Worm (Caenorhabditis elegans) whole organism, young adult: ENCODE data around the gene gcsh-1.

Experiments used
- B0336.3 ChIP-seq: fragments of 200-800 bp; sonication (Bioruptor generic); IDR thresholded peaks from 2 replicates; pipeline ENCODE4 v1.3.6; 2022; ENCODE audit warnings: missing genetic modification characterization, missing compliant biosample characterization
- D2030.7 ChIP-seq: fragments of 200-800 bp; sonication (Bioruptor generic); IDR thresholded peaks from 2 replicates; pipeline ENCODE4 v1.3.6; 2022; ENCODE audit warnings: missing genetic modification reagents, missing genetic modification characterization, missing compliant biosample characterization
- F23B12.7 ChIP-seq: sonication (generic microtip); optimal IDR thresholded peaks from 2 replicates; lab custom pipeline; 2017; ENCODE audit warnings: missing genetic modification characterization, mild to moderate bottlenecking, missing compliant biosample characterization, antibody characterized with exemption, moderate library complexity; ENCODE audit not compliant: insufficient read depth
- F49E8.2 ChIP-seq: sonication (generic microtip); optimal IDR thresholded peaks from 3 replicates; lab custom pipeline; 2017; ENCODE audit warnings: missing genetic modification characterization, mild to moderate bottlenecking, missing compliant biosample characterization, antibody characterized with exemption, moderate library complexity; ENCODE audit not compliant: insufficient read depth
- F52B5.7 ChIP-seq: sonication (generic microtip); optimal IDR thresholded peaks from 2 replicates; lab custom pipeline; 2016; ENCODE audit warnings: mild to moderate bottlenecking, missing genetic modification characterization, missing compliant biosample characterization
- F55B11.4 ChIP-seq: sonication (generic microtip); optimal IDR thresholded peaks from 2 replicates; lab custom pipeline; 2016; ENCODE audit warnings: missing compliant biosample characterization, missing genetic modification characterization, borderline replicate concordance; ENCODE audit not compliant: insufficient read depth
- F57A8.1 ChIP-seq: fragments of 200-800 bp; sonication (Bioruptor generic); optimal IDR thresholded peaks from 2 replicates; lab custom pipeline; 2018; ENCODE audit warnings: mild to moderate bottlenecking, missing genetic modification characterization, moderate library complexity, missing compliant biosample characterization
- T07F8.4 ChIP-seq: sonication (generic microtip); optimal IDR thresholded peaks from 2 replicates; lab custom pipeline; 2016; ENCODE audit warnings: mild to moderate bottlenecking, missing genetic modification characterization, moderate library complexity, missing compliant biosample characterization
- Y53F4B.3 ChIP-seq: fragments of 200-800 bp; sonication (Bioruptor generic); IDR thresholded peaks from 2 replicates; pipeline ENCODE4 v1.3.6; 2022; ENCODE audit warnings: missing genetic modification reagents, missing genetic modification characterization, missing compliant biosample characterization
- Y53G8AR.9 ChIP-seq: fragments of 200-800 bp; sonication (Bioruptor generic); conservative IDR thresholded peaks from 2 replicates; pipeline ENCODE4 v1.3.6; 2022; ENCODE audit warnings: missing genetic modification reagents, missing genetic modification characterization, missing compliant biosample characterization
- akir-1 ChIP-seq: fragments of 200-800 bp; sonication (Bioruptor generic); optimal IDR thresholded peaks from 2 replicates; lab custom pipeline; 2018; ENCODE audit warnings: mild to moderate bottlenecking, missing genetic modification characterization, moderate library complexity, missing compliant biosample characterization
- aptf-2 ChIP-seq: fragments of 200-800 bp; sonication (Bioruptor generic); conservative IDR thresholded peaks from 2 replicates; pipeline ENCODE4 v1.3.6; 2022; ENCODE audit warnings: missing genetic modification reagents, missing genetic modification characterization, missing compliant biosample characterization
- aptf-3 ChIP-seq: fragments of 200-800 bp; sonication (Bioruptor generic); IDR thresholded peaks from 2 replicates; pipeline ENCODE4 v1.3.6; 2022; ENCODE audit warnings: missing genetic modification characterization, missing compliant biosample characterization
- athp-1 ChIP-seq: sonication (generic microtip); optimal IDR thresholded peaks from 2 replicates; lab custom pipeline; 2017; ENCODE audit warnings: mild to moderate bottlenecking, missing genetic modification characterization, missing compliant biosample characterization
- attf-3 ChIP-seq: fragments of 200-800 bp; sonication (Bioruptor generic); conservative IDR thresholded peaks from 2 replicates; pipeline ENCODE4 v1.3.6; 2022; ENCODE audit warnings: missing genetic modification reagents, missing genetic modification characterization, missing compliant biosample characterization
- bed-1 ChIP-seq: fragments of 200-800 bp; sonication (Bioruptor generic); IDR thresholded peaks from 2 replicates; pipeline ENCODE4 v1.3.6; 2022; ENCODE audit warnings: missing genetic modification reagents, missing genetic modification characterization, missing compliant biosample characterization
- bed-2 ChIP-seq: fragments of 200-800 bp; sonication (Bioruptor generic); IDR thresholded peaks from 2 replicates; pipeline ENCODE4 v1.3.6; 2022; ENCODE audit warnings: missing genetic modification reagents, missing genetic modification characterization, missing compliant biosample characterization
- ccch-3 ChIP-seq: fragments of 200-800 bp; sonication (Bioruptor generic); optimal IDR thresholded peaks from 2 replicates; lab custom pipeline; 2018; ENCODE audit warnings: mild to moderate bottlenecking, missing genetic modification characterization, missing compliant biosample characterization
- ceh-40 ChIP-seq: fragments of 200-800 bp; sonication (Bioruptor generic); IDR thresholded peaks from 2 replicates; pipeline ENCODE4 v1.3.6; 2022; ENCODE audit warnings: missing genetic modification characterization, missing compliant biosample characterization
- ceh-91 ChIP-seq: fragments of 200-800 bp; sonication (Bioruptor generic); IDR thresholded peaks from 2 replicates; pipeline ENCODE4 v1.3.6; 2022; ENCODE audit warnings: missing genetic modification reagents, missing genetic modification characterization, missing compliant biosample characterization
- die-1 ChIP-seq: sonication (generic microtip); optimal IDR thresholded peaks from 2 replicates; lab custom pipeline; 2016; ENCODE audit warnings: missing genotype, mild to moderate bottlenecking, missing genetic modification characterization, missing compliant biosample characterization
- egl-18 ChIP-seq: fragments of 200-800 bp; sonication (Bioruptor generic); IDR thresholded peaks from 2 replicates; pipeline ENCODE4 v1.3.6; 2022; ENCODE audit warnings: missing genetic modification reagents, missing genetic modification characterization, missing compliant biosample characterization
- egl-44 ChIP-seq: fragments of 200-800 bp; sonication (Bioruptor generic); IDR thresholded peaks from 2 replicates; pipeline ENCODE4 v1.3.6; 2022; ENCODE audit warnings: missing genetic modification reagents, missing genetic modification characterization, missing compliant biosample characterization
- ets-4 ChIP-seq: fragments of 200-800 bp; sonication (Bioruptor generic); optimal IDR thresholded peaks from 2 replicates; lab custom pipeline; 2018; ENCODE audit warnings: mild to moderate bottlenecking, missing genetic modification characterization, missing compliant biosample characterization
- gei-17 ChIP-seq: fragments of 200-800 bp; sonication (Bioruptor generic); optimal IDR thresholded peaks from 2 replicates; lab custom pipeline; 2018; ENCODE audit warnings: mild to moderate bottlenecking, missing genetic modification characterization, missing compliant biosample characterization
- hlh-26 ChIP-seq: fragments of 200-800 bp; sonication (Bioruptor generic); conservative IDR thresholded peaks from 2 replicates; pipeline ENCODE4 v1.3.6; 2022; ENCODE audit warnings: missing genetic modification reagents, missing genetic modification characterization, missing compliant biosample characterization
- hmg-20 ChIP-seq: fragments of 200-800 bp; sonication (Bioruptor generic); IDR thresholded peaks from 2 replicates; pipeline ENCODE4 v1.3.6; 2022; ENCODE audit warnings: missing genetic modification reagents, missing genetic modification characterization, missing compliant biosample characterization
- hsf-1 ChIP-seq: fragments of 200-800 bp; sonication (Bioruptor generic); IDR thresholded peaks from 2 replicates; pipeline ENCODE4 v1.3.6; 2022; ENCODE audit warnings: missing genetic modification reagents, missing genetic modification characterization, missing compliant biosample characterization
- lin-35 ChIP-seq, 3 experiments: fragments of 150-350 bp in 2 of 3; sonication (generic microtip) in 1 of 3; optimal IDR thresholded peaks; 2 replicates each; lab custom pipeline; 2014 to 2018; ENCODE audit warnings: missing biosample characterization in 3 of 3, missing genetic modification characterization in 3 of 3, missing genetic modification reagents in 3 of 3
- lin-40 ChIP-seq: sonication (generic microtip); optimal IDR thresholded peaks from 2 replicates; lab custom pipeline; 2016; ENCODE audit warnings: missing genetic modification characterization, mild to moderate bottlenecking, missing compliant biosample characterization, missing genotype, missing genetic modification reagents
- madf-10 ChIP-seq: sonication (generic microtip); optimal IDR thresholded peaks from 2 replicates; lab custom pipeline; 2016; ENCODE audit warnings: mild to moderate bottlenecking, missing genetic modification characterization, missing compliant biosample characterization
- mel-28 ChIP-seq: sonication (generic microtip); optimal IDR thresholded peaks from 2 replicates; lab custom pipeline; 2016; ENCODE audit warnings: borderline replicate concordance, mild to moderate bottlenecking, missing genetic modification characterization, missing compliant biosample characterization
- mes-4 ChIP-seq: sonication (generic microtip); optimal IDR thresholded peaks from 2 replicates; lab custom pipeline; 2016; ENCODE audit warnings: missing genotype, missing genetic modification characterization, missing compliant biosample characterization
- mxl-1 ChIP-seq: sonication (generic microtip); optimal IDR thresholded peaks from 2 replicates; lab custom pipeline; 2016; ENCODE audit warnings: missing genetic modification characterization, missing compliant biosample characterization
- nfya-2 ChIP-seq: fragments of 200-800 bp; sonication (Bioruptor generic); IDR thresholded peaks from 2 replicates; pipeline ENCODE4 v1.3.6; 2022; ENCODE audit warnings: missing genetic modification reagents, missing genetic modification characterization, missing compliant biosample characterization
- nhr-120 ChIP-seq: fragments of 200-800 bp; sonication (Bioruptor generic); IDR thresholded peaks from 2 replicates; pipeline ENCODE4 v1.3.6; 2022; ENCODE audit warnings: missing genetic modification characterization, missing compliant biosample characterization
- nhr-179 ChIP-seq: sonication (generic microtip); optimal IDR thresholded peaks from 2 replicates; lab custom pipeline; 2016; ENCODE audit warnings: mild to moderate bottlenecking, missing genetic modification characterization, missing compliant biosample characterization
- pbrm-1 ChIP-seq: fragments of 200-800 bp; sonication (Bioruptor generic); IDR thresholded peaks from 2 replicates; pipeline ENCODE4 v1.3.6; 2022; ENCODE audit warnings: missing genetic modification reagents, missing genetic modification characterization, missing compliant biosample characterization
- repo-1 ChIP-seq: sonication (generic microtip); optimal IDR thresholded peaks from 2 replicates; lab custom pipeline; 2017; ENCODE audit warnings: mild to moderate bottlenecking, missing genetic modification characterization, missing compliant biosample characterization
- sdz-38 ChIP-seq: sonication (generic microtip); optimal IDR thresholded peaks from 2 replicates; lab custom pipeline; 2016; ENCODE audit warnings: missing genotype, missing genetic modification characterization, missing compliant biosample characterization
- snpc-1.1 ChIP-seq: sonication (generic microtip); optimal IDR thresholded peaks from 2 replicates; lab custom pipeline; 2017; ENCODE audit warnings: missing genetic modification characterization, mild to moderate bottlenecking, missing compliant biosample characterization, antibody characterized with exemption, moderate library complexity, missing genotype, missing genetic modification reagents; ENCODE audit not compliant: insufficient read depth
- snpc-4 ChIP-seq, 5 experiments: fragments of 150-350 bp in 1 of 5; sonication (generic microtip) in 4 of 5; optimal IDR thresholded peaks; 2 replicates each; lab custom pipeline; 2014 to 2018; ENCODE audit warnings: missing genetic modification characterization in 5 of 5, missing biosample characterization in 3 of 5, antibody characterized with exemption in 2 of 5, mild to moderate bottlenecking in 2 of 5, missing compliant biosample characterization in 2 of 5, missing genotype in 2 of 5, moderate library complexity in 2 of 5, missing genetic modification reagents in 1 of 5
- somi-1 ChIP-seq: fragments of 200-800 bp; sonication (Bioruptor generic); optimal IDR thresholded peaks from 2 replicates; lab custom pipeline; 2018; ENCODE audit warnings: mild to moderate bottlenecking, missing genetic modification characterization, missing compliant biosample characterization
- tlf-1 ChIP-seq: fragments of 200-800 bp; sonication (Bioruptor generic); optimal IDR thresholded peaks from 2 replicates; lab custom pipeline; 2018; ENCODE audit warnings: mild to moderate bottlenecking, missing genetic modification characterization, missing compliant biosample characterization
- ztf-22 ChIP-seq: fragments of 200-800 bp; sonication (Bioruptor generic); optimal IDR thresholded peaks from 2 replicates; lab custom pipeline; 2018; ENCODE audit warnings: mild to moderate bottlenecking, missing genetic modification characterization, moderate library complexity, missing compliant biosample characterization
- ztf-26 ChIP-seq: sonication (generic microtip); optimal IDR thresholded peaks from 2 replicates; lab custom pipeline; 2017; ENCODE audit warnings: missing genetic modification characterization, missing compliant biosample characterization

Gene gcsh-1

ce11 chrX:14561416-14561973 lies 46.6 kb upstream of the gcsh-1 start (continued):
- TF ChIP-seq F57A8.1 (GFP tag; lab: Kevin White, UChicago) (no peak), ceh-40 (GFP tag; lab: Robert Waterston, UW) (no peak), bed-2 (GFP tag; lab: Robert Waterston, UW) (no peak), madf-10 (tag; lab: Kevin White, UChicago) (no peak), mes-4 (tag; lab: Kevin White, UChicago) (no peak), pbrm-1 (peak; percentile 23; the same call in 1 of the 2 replicates), F49E8.2 (tag; lab: Kevin White, UChicago) (no peak), hmg-20 (no peak), hsf-1 (GFP tag; lab: Robert Waterston, UW) (no peak), sdz-38 (tag; lab: Kevin White, UChicago) (no peak), repo-1 (tag; lab: Kevin White, UChicago) (no peak), lin-35 (GFP tag; optimal IDR thresholded peaks at IDR 0.05; lab: Kevin White, UChicago) (no peak), B0336.3 (GFP tag; lab: Robert Waterston, UW) (no peak), mxl-1 (tag; lab: Kevin White, UChicago) (no peak), snpc-1.1 (no peak), ztf-26 (no peak), snpc-4 (GFP tag; optimal IDR thresholded peaks at IDR 0.05; lab: Kevin White, UChicago) (no peak), snpc-4 (tag; optimal IDR thresholded peaks at IDR 0.05; lab: Kevin White, UChicago) (peak in 1 of 4 experiments; percentile 12), tlf-1 (GFP tag; lab: Kevin White, UChicago) (no peak), akir-1 (GFP tag; lab: Kevin White, UChicago) (no peak), F55B11.4 (tag; lab: Kevin White, UChicago) (no peak), egl-18 (GFP tag; lab: Robert Waterston, UW) (no peak), nhr-120 (GFP tag; lab: Robert Waterston, UW) (no peak), lin-40 (tag; lab: Kevin White, UChicago) (peak; percentile 49), somi-1 (GFP tag; lab: Kevin White, UChicago) (peak; percentile 65), Y53F4B.3 (GFP tag; lab: Robert Waterston, UW) (no peak), athp-1 (no peak), ceh-91 (GFP tag; lab: Robert Waterston, UW) (no peak), aptf-2 (GFP tag; lab: Robert Waterston, UW) (no peak), T07F8.4 (tag; lab: Kevin White, UChicago) (no peak), D2030.7 (GFP tag; lab: Robert Waterston, UW) (no peak), ztf-22 (GFP tag; lab: Kevin White, UChicago) (peak; percentile 48), bed-1 (no peak), ets-4 (GFP tag; lab: Kevin White, UChicago) (no peak), ccch-3 (GFP tag; lab: Kevin White, UChicago) (no peak), Y53G8AR.9 (peak; percentile 63), aptf-3 (GFP tag; lab: Robert Waterston, UW) (no peak), F52B5.7 (tag; lab: Kevin White, UChicago) (no peak), hlh-26 (GFP tag; lab: Robert Waterston, UW) (no peak), die-1 (tag; lab: Kevin White, UChicago) (no peak), nfya-2 (GFP tag; lab: Robert Waterston, UW) (no peak), egl-44 (GFP tag; lab: Robert Waterston, UW) (no peak), F23B12.7 (tag; lab: Kevin White, UChicago) (no peak), attf-3 (GFP tag; lab: Robert Waterston, UW) (no peak), mel-28 (no peak), nhr-179 (tag; lab: Kevin White, UChicago) (no peak), gei-17 (GFP tag; lab: Kevin White, UChicago) (no peak)
